Worm (Caenorhabditis elegans): ENCODE data around the gene hil-1.

- no peak for TF ChIP-seq unc-55 (GFP tag; optimal IDR thresholded peaks at IDR 0.05)
- TF ChIP-seq lin-13 (GFP tag; optimal IDR thresholded peaks at IDR 0.05), result no peak
Observed at ce11 chrV:15001536-15001935, 52.0 kb downstream of the hil-1 start.
